Worm (Caenorhabditis elegans) whole organism, L4 larva: ENCODE measurements around the gene rfc-3.
A peak's percentile ranks its signal among the peaks of the same experiment; 100 is the strongest.

Experiments
- F37D6.2 ChIP-seq: sonication (generic microtip); optimal IDR thresholded peaks from 2 replicates; lab custom pipeline; 2016; ENCODE audit warnings: mild to moderate bottlenecking, missing genetic modification characterization, missing compliant biosample characterization
- F49E8.2 ChIP-seq: sonication (generic microtip); optimal IDR thresholded peaks from 2 replicates; lab custom pipeline; 2016; ENCODE audit warnings: missing compliant biosample characterization, mild to moderate bottlenecking, missing genetic modification characterization, borderline replicate concordance
- T26A8.4 ChIP-seq: fragments of 200-800 bp; sonication (Bioruptor generic); IDR thresholded peaks from 2 replicates; pipeline ENCODE4 v1.3.6; 2022; ENCODE audit warnings: missing genetic modification characterization, missing compliant biosample characterization
- Y48G9A.11 ChIP-seq: fragments of 200-800 bp; sonication (Bioruptor generic); IDR thresholded peaks from 2 replicates; pipeline ENCODE4 v1.3.6; 2022; ENCODE audit warnings: missing genetic modification reagents, missing genetic modification characterization, missing compliant biosample characterization
- ZK337.2 ChIP-seq: fragments of 200-800 bp; sonication (Bioruptor generic); IDR thresholded peaks from 2 replicates; pipeline ENCODE4 v1.3.6; 2022; ENCODE audit warnings: missing genetic modification reagents, missing genetic modification characterization, missing compliant biosample characterization
- ama-1 ChIP-seq: fragments of 150-350 bp; optimal IDR thresholded peaks from 2 replicates; lab custom pipeline; 2014; ENCODE audit warnings: inconsistent platforms, mixed read lengths
- arid-1 ChIP-seq: fragments of 200-800 bp; sonication (Bioruptor generic); conservative IDR thresholded peaks from 2 replicates; pipeline ENCODE4 v1.3.6; 2022; ENCODE audit warnings: missing genetic modification reagents, missing genetic modification characterization, missing compliant biosample characterization
- ceh-20 ChIP-seq: fragments of 200-800 bp; sonication (Bioruptor generic); IDR thresholded peaks from 2 replicates; pipeline ENCODE4 v1.3.6; 2022; ENCODE audit warnings: missing genetic modification reagents, missing genetic modification characterization, missing compliant biosample characterization
- ceh-62 ChIP-seq: sonication (generic microtip); optimal IDR thresholded peaks from 2 replicates; lab custom pipeline; 2017; ENCODE audit warnings: missing biosample characterization, missing genetic modification characterization
- daf-16 ChIP-seq, 3 experiments: sonication (generic microtip); optimal IDR thresholded peaks; 2 replicates each; lab custom pipeline; 2016 to 2017; ENCODE audit warnings: missing genetic modification characterization in 3 of 3, missing genetic modification reagents in 3 of 3, mild to moderate bottlenecking in 2 of 3, missing compliant biosample characterization in 2 of 3, missing biosample characterization in 1 of 3, moderate library complexity in 1 of 3
- dmd-9 ChIP-seq: fragments of 200-800 bp; sonication (Bioruptor generic); IDR thresholded peaks from 2 replicates; pipeline ENCODE4 v1.3.6; 2022; ENCODE audit warnings: missing genetic modification reagents, missing genetic modification characterization, missing compliant biosample characterization
- dpl-1 ChIP-seq: fragments of 150-350 bp; optimal IDR thresholded peaks from 2 replicates; lab custom pipeline; 2014; ENCODE audit warnings: missing biosample characterization, missing genetic modification reagents, missing genetic modification characterization
- dve-1 ChIP-seq: sonication (generic microtip); optimal IDR thresholded peaks from 2 replicates; lab custom pipeline; 2017; ENCODE audit warnings: antibody characterized with exemption, mild to moderate bottlenecking, missing genetic modification characterization, missing compliant biosample characterization; ENCODE audit not compliant: insufficient read depth
- egl-43 ChIP-seq: fragments of 200-800 bp; sonication (Bioruptor generic); IDR thresholded peaks from 2 replicates; pipeline ENCODE4 v1.3.6; 2022; ENCODE audit warnings: missing genetic modification reagents, missing genetic modification characterization, missing compliant biosample characterization
- gei-8 ChIP-seq: fragments of 200-800 bp; sonication (Bioruptor generic); optimal IDR thresholded peaks from 2 replicates; lab custom pipeline; 2018; ENCODE audit warnings: mild to moderate bottlenecking, missing genetic modification characterization, missing compliant biosample characterization
- hif-1 ChIP-seq, 2 experiments: sonication (generic microtip); optimal IDR thresholded peaks; 2 replicates each; lab custom pipeline; 2016 to 2017; ENCODE audit warnings: missing compliant biosample characterization in 2 of 2, missing genetic modification characterization in 2 of 2, missing genetic modification reagents in 2 of 2, missing genotype in 2 of 2, mild to moderate bottlenecking in 1 of 2
- hlh-30 ChIP-seq: sonication (generic microtip); optimal IDR thresholded peaks from 2 replicates; lab custom pipeline; 2017; ENCODE audit warnings: antibody characterized with exemption, mild to moderate bottlenecking, missing genetic modification characterization, missing compliant biosample characterization; ENCODE audit not compliant: insufficient read depth
- hmg-1.1 ChIP-seq: fragments of 200-800 bp; sonication (Bioruptor generic); IDR thresholded peaks from 2 replicates; pipeline ENCODE4 v1.3.6; 2022; ENCODE audit warnings: missing genetic modification reagents, missing genetic modification characterization, missing compliant biosample characterization
- jun-1 ChIP-seq: fragments of 150-350 bp; optimal IDR thresholded peaks from 2 replicates; lab custom pipeline; 2014; ENCODE audit warnings: missing biosample characterization, missing genetic modification reagents, missing genetic modification characterization
- lin-29 ChIP-seq: fragments of 200-800 bp; sonication (Bioruptor generic); IDR thresholded peaks from 2 replicates; pipeline ENCODE4 v1.3.6; 2022; ENCODE audit warnings: missing genetic modification reagents, missing genetic modification characterization, missing compliant biosample characterization
- lin-38 ChIP-seq: fragments of 200-800 bp; sonication (Bioruptor generic); IDR thresholded peaks from 2 replicates; pipeline ENCODE4 v1.3.6; 2022; ENCODE audit warnings: missing genetic modification reagents, missing genetic modification characterization, missing compliant biosample characterization
- lsy-2 ChIP-seq, 2 experiments: fragments of 150-350 bp in 1 of 2; sonication (generic microtip) in 1 of 2; optimal IDR thresholded peaks; 2 replicates each; lab custom pipeline; 2014 to 2017; ENCODE audit warnings: missing biosample characterization in 2 of 2, missing genetic modification characterization in 2 of 2
- madf-9 ChIP-seq: fragments of 200-800 bp; sonication (Bioruptor generic); conservative IDR thresholded peaks from 2 replicates; pipeline ENCODE4 v1.3.6; 2022; ENCODE audit warnings: missing genetic modification reagents, missing genetic modification characterization, missing compliant biosample characterization
- mdl-1 ChIP-seq, 2 experiments: fragments of 150-350 bp in 1 of 2; sonication (generic microtip) in 1 of 2; optimal IDR thresholded peaks; 2 replicates each; lab custom pipeline; 2014 to 2017; ENCODE audit warnings: missing biosample characterization in 2 of 2, missing genetic modification characterization in 2 of 2
- mep-1 ChIP-seq: fragments of 150-350 bp; sonication (generic microtip); optimal IDR thresholded peaks from 3 replicates; lab custom pipeline; 2014; ENCODE audit warnings: missing biosample characterization, missing genetic modification characterization
- mes-2 ChIP-seq: sonication (generic microtip); optimal IDR thresholded peaks from 2 replicates; lab custom pipeline; 2016; ENCODE audit warnings: missing genotype, mild to moderate bottlenecking, missing genetic modification characterization, missing compliant biosample characterization; ENCODE audit not compliant: poor library complexity, severe bottlenecking
- mxl-2 ChIP-seq: fragments of 200-800 bp; sonication (Bioruptor generic); conservative IDR thresholded peaks from 2 replicates; pipeline ENCODE4 v1.3.6; 2022; ENCODE audit warnings: missing genetic modification reagents, missing genetic modification characterization, missing compliant biosample characterization
- nhr-11 ChIP-seq: fragments of 150-350 bp; optimal IDR thresholded peaks from 2 replicates; lab custom pipeline; 2014; ENCODE audit warnings: missing biosample characterization, missing genetic modification characterization
- nhr-28 ChIP-seq: fragments of 150-350 bp; optimal IDR thresholded peaks from 2 replicates; lab custom pipeline; 2014; ENCODE audit warnings: missing biosample characterization, missing genetic modification characterization
- nhr-6 ChIP-seq: fragments of 150-350 bp; optimal IDR thresholded peaks from 2 replicates; lab custom pipeline; 2014; ENCODE audit warnings: missing biosample characterization, missing genetic modification characterization
- nhr-77 ChIP-seq: fragments of 150-350 bp; optimal IDR thresholded peaks from 2 replicates; lab custom pipeline; 2014; ENCODE audit warnings: missing biosample characterization, missing genetic modification characterization
- pha-4 ChIP-seq, 2 experiments: fragments of 150-350 bp in 1 of 2; fragments of 200-800 bp in 1 of 2; sonication (Bioruptor generic) in 1 of 2; IDR thresholded peaks in 1 of 2; optimal IDR thresholded peaks in 1 of 2; 2 replicates each; pipeline versions ENCODE4 v1.3.6 to Lab custom; 2014 to 2022; ENCODE audit warnings: missing genetic modification characterization in 2 of 2, missing genetic modification reagents in 2 of 2, missing biosample characterization in 1 of 2, missing compliant biosample characterization in 1 of 2
- rbr-2 ChIP-seq: sonication (generic microtip); optimal IDR thresholded peaks from 2 replicates; lab custom pipeline; 2016; ENCODE audit warnings: missing genotype, missing genetic modification characterization, missing compliant biosample characterization
- sdz-12 ChIP-seq: fragments of 200-800 bp; sonication (Bioruptor generic); optimal IDR thresholded peaks from 2 replicates; lab custom pipeline; 2018; ENCODE audit warnings: mild to moderate bottlenecking, missing genetic modification characterization, missing compliant biosample characterization
- skn-1 ChIP-seq: fragments of 150-350 bp; optimal IDR thresholded peaks from 2 replicates; lab custom pipeline; 2014; ENCODE audit warnings: missing biosample characterization, missing genetic modification characterization
- snpc-1.2 ChIP-seq: fragments of 200-800 bp; sonication (Bioruptor generic); IDR thresholded peaks from 2 replicates; pipeline ENCODE4 v1.3.6; 2022; ENCODE audit warnings: missing genetic modification reagents, missing genetic modification characterization, missing compliant biosample characterization
- unc-130 ChIP-seq: sonication (generic microtip); optimal IDR thresholded peaks from 2 replicates; lab custom pipeline; 2016; ENCODE audit warnings: missing genetic modification reagents, missing genetic modification characterization, missing compliant biosample characterization
- unc-39 ChIP-seq: sonication (generic microtip); optimal IDR thresholded peaks from 2 replicates; lab custom pipeline; 2017; ENCODE audit warnings: missing biosample characterization, missing genetic modification characterization
- unc-62 ChIP-seq, 3 experiments: fragments of 150-350 bp in 1 of 3; sonication (generic microtip); optimal IDR thresholded peaks in 2 of 3; peaks in 1 of 3; 1 replicate in 1 of 3; 2 replicates in 2 of 3; lab custom pipeline; 2014 to 2017; ENCODE audit warnings: missing biosample characterization in 3 of 3, missing genetic modification characterization in 3 of 3, missing genetic modification reagents in 3 of 3, missing genotype in 1 of 3
- zip-2 ChIP-seq: fragments of 150-350 bp; optimal IDR thresholded peaks from 2 replicates; lab custom pipeline; 2014; ENCODE audit warnings: missing biosample characterization, missing genetic modification characterization

rfc-3 gene

ce11 chrIV:13090967-13091366 is 4.6 kb upstream of the rfc-3 start, which contains the start of gene col-132:
Gene col-132 (minus strand): TSS chrIV:13091067.
- TF ChIP-seq unc-62 (GFP tag; optimal IDR thresholded peaks at IDR 0.05 in 1 of 2; lab: Kevin White, UChicago), result no peak
- TF ChIP-seq unc-62 (tag; optimal IDR thresholded peaks at IDR 0.05; lab: Kevin White, UChicago), result no peak
- TF ChIP-seq mdl-1 (tag; optimal IDR thresholded peaks at IDR 0.05; lab: Kevin White, UChicago), result no peak
- no peak for TF ChIP-seq Y48G9A.11
- no peak for TF ChIP-seq zip-2 (tag; lab: Kevin White, UChicago)
- no peak for TF ChIP-seq nhr-6 (tag; lab: Kevin White, UChicago)

ce11 chrIV:13093677-13094076 is 1.9 kb upstream of the rfc-3 start, which contains the start of the genes prcc-1 and C39E9.12:
Gene prcc-1 (minus strand): TSS chrIV:13093795.
Gene C39E9.12 (plus strand): TSS chrIV:13094007.
- TF ChIP-seq nhr-6 (tag; lab: Kevin White, UChicago), result peak; percentile 76
- no peak for TF ChIP-seq unc-39 (tag; lab: Kevin White, UChicago)
- TF ChIP-seq pha-4 (GFP tag; IDR thresholded peaks at IDR 0.05; lab: Robert Waterston, UW), result no peak
- peak; percentile 25 for TF ChIP-seq pha-4 (tag; optimal IDR thresholded peaks at IDR 0.05; lab: Kevin White, UChicago)
- peak; percentile 82 for TF ChIP-seq mes-2
- peak; percentile 10 for TF ChIP-seq rbr-2 (tag; lab: Kevin White, UChicago)
- TF ChIP-seq daf-16 (GFP tag; optimal IDR thresholded peaks at IDR 0.05; lab: Kevin White, UChicago), result no peak
- TF ChIP-seq daf-16 (tag; optimal IDR thresholded peaks at IDR 0.05; lab: Kevin White, UChicago), result peak; percentile 70
- no peak for TF ChIP-seq skn-1
- TF ChIP-seq hlh-30 (tag; lab: Kevin White, UChicago), result peak; percentile 53
- no peak for TF ChIP-seq egl-43 (GFP tag; lab: Robert Waterston, UW)
- no peak for TF ChIP-seq F49E8.2 (tag; lab: Kevin White, UChicago)
- TF ChIP-seq lin-38 (GFP tag; lab: Robert Waterston, UW), result peak; percentile 94
- peak; percentile 4 for TF ChIP-seq ama-1
- TF ChIP-seq dpl-1 (GFP tag; lab: Kevin White, UChicago), result peak; percentile 90
- TF ChIP-seq gei-8 (GFP tag; lab: Kevin White, UChicago), result no peak
- TF ChIP-seq unc-130 (GFP tag; lab: Kevin White, UChicago), result peak; percentile 80
- no peak for TF ChIP-seq T26A8.4 (GFP tag; lab: Robert Waterston, UW)
- peak; percentile 19 for TF ChIP-seq nhr-77 (tag; lab: Kevin White, UChicago)
- TF ChIP-seq dve-1 (tag; lab: Kevin White, UChicago), result peak; percentile 53
- TF ChIP-seq lsy-2 (tag; optimal IDR thresholded peaks at IDR 0.05; lab: Kevin White, UChicago), result peak in 1 of 2 experiments; percentile 88
- peak; percentile 60 for TF ChIP-seq nhr-28 (tag; lab: Kevin White, UChicago)
- peak; percentile 68 for TF ChIP-seq nhr-11 (tag; lab: Kevin White, UChicago)

ce11 chrIV:13096778-13097177 is 1.2 kb downstream of the rfc-3 start:
- TF ChIP-seq lin-38 (GFP tag; lab: Robert Waterston, UW), result peak; percentile 62
- peak; percentile 44 for TF ChIP-seq F49E8.2 (tag; lab: Kevin White, UChicago)
- no peak for TF ChIP-seq ZK337.2 (GFP tag; lab: Robert Waterston, UW)
- TF ChIP-seq daf-16 (GFP tag; optimal IDR thresholded peaks at IDR 0.05; lab: Kevin White, UChicago), result no peak
- peak; percentile 37 for TF ChIP-seq daf-16 (tag; optimal IDR thresholded peaks at IDR 0.05; lab: Kevin White, UChicago)
- no peak for TF ChIP-seq ceh-62 (tag; lab: Kevin White, UChicago)
- peak; percentile 26 for TF ChIP-seq unc-130 (GFP tag; lab: Kevin White, UChicago)
- TF ChIP-seq madf-9 (GFP tag; lab: Robert Waterston, UW), result no peak
- no peak for TF ChIP-seq sdz-12 (GFP tag; lab: Kevin White, UChicago)

ce11 chrIV:13098652-13099051 is 3.1 kb downstream of the rfc-3 start, which contains the start of the genes dli-1, tin-9.2 and exos-4.1:
Gene dli-1 (minus strand): TSS chrIV:13098792.
Gene tin-9.2 (plus strand): TSS chrIV:13098995.
Gene exos-4.1 (plus strand): TSS chrIV:13098999.
- TF ChIP-seq lsy-2 (tag; optimal IDR thresholded peaks at IDR 0.05; lab: Kevin White, UChicago) (peak in 1 of 2 experiments; percentile 89), arid-1 (GFP tag; lab: Robert Waterston, UW) (peak; percentile 42), snpc-1.2 (GFP tag; lab: Robert Waterston, UW) (peak; percentile 80), jun-1 (tag; lab: Kevin White, UChicago) (no peak), ceh-20 (no peak), dmd-9 (GFP tag; lab: Robert Waterston, UW) (no peak), F37D6.2 (tag; lab: Kevin White, UChicago) (peak; percentile 9), mes-2 (peak; percentile 80), nhr-77 (tag; lab: Kevin White, UChicago) (no peak), rbr-2 (tag; lab: Kevin White, UChicago) (peak; percentile 68), mxl-2 (GFP tag; lab: Robert Waterston, UW) (no peak), pha-4 (GFP tag; IDR thresholded peaks at IDR 0.05; lab: Robert Waterston, UW) (0 out of 2 replicates have a peak, but pooled peaks have one; percentile 33), pha-4 (tag; optimal IDR thresholded peaks at IDR 0.05; lab: Kevin White, UChicago) (no peak), lin-38 (GFP tag; lab: Robert Waterston, UW) (peak; percentile 81), hmg-1.1 (GFP tag; lab: Robert Waterston, UW) (peak; percentile 65), hlh-30 (tag; lab: Kevin White, UChicago) (peak; percentile 46), lin-29 (GFP tag; lab: Robert Waterston, UW) (no peak), dpl-1 (GFP tag; lab: Kevin White, UChicago) (peak; percentile 78), hif-1 (tag; optimal IDR thresholded peaks at IDR 0.05; lab: Kevin White, UChicago) (peak in 1 of 2 experiments; percentile 15), mep-1 (peak; percentile 69)
